Worm (Caenorhabditis elegans): ENCODE results near the gene swt-1.

DNA sequence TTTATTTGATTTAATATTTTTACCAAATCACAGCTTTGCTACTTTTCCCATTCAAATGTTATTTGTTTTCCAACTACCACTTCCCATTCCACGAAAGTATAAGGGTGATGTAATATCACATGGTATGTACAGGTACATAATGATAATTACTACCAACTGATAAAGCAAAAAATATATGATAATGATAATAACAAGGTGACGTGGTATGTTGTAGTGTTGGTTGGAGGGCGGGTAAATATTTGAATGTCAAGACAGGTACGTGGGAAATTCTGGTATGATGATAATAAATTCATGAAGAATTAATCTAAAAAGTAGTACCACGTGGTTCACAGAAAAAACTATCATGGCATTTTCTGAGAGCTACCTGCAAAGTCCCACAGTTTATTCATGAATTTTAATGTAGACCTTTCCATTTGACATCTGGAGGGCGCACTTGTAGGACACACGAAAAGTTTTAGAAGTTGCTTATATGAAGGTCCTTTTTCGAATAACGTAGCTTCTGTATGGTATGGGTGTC is 15.4 kb upstream of the swt-1 start:
- no peak for TF ChIP-seq lin-13 (tag; optimal IDR thresholded peaks at IDR 0.05)
- TF ChIP-seq nhr-76 (tag; optimal IDR thresholded peaks at IDR 0.05): no peak
- no peak for TF ChIP-seq nhr-237 (tag; optimal IDR thresholded peaks at IDR 0.05)
- no peak for TF ChIP-seq elt-3 (tag; optimal IDR thresholded peaks at IDR 0.05)
- TF ChIP-seq pha-4 (tag; optimal IDR thresholded peaks at IDR 0.05): no peak
- no peak for TF ChIP-seq nhr-12 (tag; optimal IDR thresholded peaks at IDR 0.05)
- TF ChIP-seq tbx-8 (GFP tag; optimal IDR thresholded peaks at IDR 0.05): no peak
- no peak for TF ChIP-seq ces-1 (GFP tag; optimal IDR thresholded peaks at IDR 0.05)
- TF ChIP-seq nhr-28 (tag; optimal IDR thresholded peaks at IDR 0.05): no peak
- no peak for TF ChIP-seq bed-3 (GFP tag; optimal IDR thresholded peaks at IDR 0.05)
- no peak for TF ChIP-seq unc-39 (tag; optimal IDR thresholded peaks at IDR 0.05)
- TF ChIP-seq ztf-11 (tag; optimal IDR thresholded peaks at IDR 0.05): no peak
- TF ChIP-seq snpc-4 (tag; optimal IDR thresholded peaks at IDR 0.05): no peak
